Worm (Caenorhabditis elegans) whole organism, young adult: Measurements from ENCODE around the gene dohh-1.

Experiments
- B0261.1 ChIP-seq: sonication (generic microtip); optimal IDR thresholded peaks from 2 replicates; lab custom pipeline; 2016; ENCODE audit warnings: mild to moderate bottlenecking, missing genetic modification characterization, moderate library complexity, missing compliant biosample characterization
- C06A6.2 ChIP-seq: fragments of 200-800 bp; sonication (Bioruptor generic); conservative IDR thresholded peaks from 2 replicates; pipeline ENCODE4 v1.3.6; 2022; ENCODE audit warnings: missing genetic modification characterization, missing compliant biosample characterization
- C17E4.6 ChIP-seq: fragments of 200-800 bp; sonication (Bioruptor generic); IDR thresholded peaks from 2 replicates; pipeline ENCODE4 v1.3.6; 2022; ENCODE audit warnings: missing genetic modification reagents, missing genetic modification characterization, missing compliant biosample characterization
- D2030.7 ChIP-seq: fragments of 200-800 bp; sonication (Bioruptor generic); IDR thresholded peaks from 2 replicates; pipeline ENCODE4 v1.3.6; 2022; ENCODE audit warnings: missing genetic modification reagents, missing genetic modification characterization, missing compliant biosample characterization
- F10E7.11 ChIP-seq: sonication (generic microtip); optimal IDR thresholded peaks from 2 replicates; lab custom pipeline; 2017; ENCODE audit warnings: mild to moderate bottlenecking, missing genetic modification characterization, moderate library complexity, missing compliant biosample characterization
- F22D6.2 ChIP-seq: sonication (generic microtip); optimal IDR thresholded peaks from 2 replicates; lab custom pipeline; 2016; ENCODE audit warnings: mild to moderate bottlenecking, missing genetic modification characterization, missing compliant biosample characterization
- F23B12.7 ChIP-seq: sonication (generic microtip); optimal IDR thresholded peaks from 2 replicates; lab custom pipeline; 2017; ENCODE audit warnings: missing genetic modification characterization, mild to moderate bottlenecking, missing compliant biosample characterization, antibody characterized with exemption, moderate library complexity; ENCODE audit not compliant: insufficient read depth
- F37B4.10 ChIP-seq: fragments of 200-800 bp; sonication (Bioruptor generic); IDR thresholded peaks from 2 replicates; pipeline ENCODE4 v1.3.6; 2022; ENCODE audit warnings: missing genetic modification characterization, missing compliant biosample characterization
- F57A8.1 ChIP-seq: fragments of 200-800 bp; sonication (Bioruptor generic); optimal IDR thresholded peaks from 2 replicates; lab custom pipeline; 2018; ENCODE audit warnings: mild to moderate bottlenecking, missing genetic modification characterization, moderate library complexity, missing compliant biosample characterization
- F57C9.4 ChIP-seq: sonication (generic microtip); optimal IDR thresholded peaks from 2 replicates; lab custom pipeline; 2017; ENCODE audit warnings: mild to moderate bottlenecking, missing genetic modification characterization, missing compliant biosample characterization
- Y53F4B.3 ChIP-seq: fragments of 200-800 bp; sonication (Bioruptor generic); IDR thresholded peaks from 2 replicates; pipeline ENCODE4 v1.3.6; 2022; ENCODE audit warnings: missing genetic modification reagents, missing genetic modification characterization, missing compliant biosample characterization
- Y79H2A.3 ChIP-seq: fragments of 200-800 bp; sonication (Bioruptor generic); conservative IDR thresholded peaks from 2 replicates; pipeline ENCODE4 v1.3.6; 2022; ENCODE audit warnings: missing genetic modification reagents, missing genetic modification characterization, missing compliant biosample characterization
- Y95B8A.8 ChIP-seq: fragments of 200-800 bp; sonication (Bioruptor generic); IDR thresholded peaks from 2 replicates; pipeline ENCODE4 v1.3.6; 2022; ENCODE audit warnings: missing genetic modification reagents, missing genetic modification characterization, missing compliant biosample characterization
- ama-1 ChIP-seq, 3 experiments: fragments of 150-350 bp in 1 of 3; sonication (generic microtip) in 2 of 3; optimal IDR thresholded peaks; 2 replicates each; lab custom pipeline; 2014 to 2018; ENCODE audit warnings: missing biosample characterization in 2 of 3, missing genetic modification characterization in 2 of 3, missing genetic modification reagents in 2 of 3
- atf-7 ChIP-seq: sonication (generic microtip); optimal IDR thresholded peaks from 2 replicates; lab custom pipeline; 2017; ENCODE audit warnings: mild to moderate bottlenecking, missing genetic modification characterization, missing compliant biosample characterization
- attf-3 ChIP-seq: fragments of 200-800 bp; sonication (Bioruptor generic); conservative IDR thresholded peaks from 2 replicates; pipeline ENCODE4 v1.3.6; 2022; ENCODE audit warnings: missing genetic modification reagents, missing genetic modification characterization, missing compliant biosample characterization
- bed-1 ChIP-seq: fragments of 200-800 bp; sonication (Bioruptor generic); IDR thresholded peaks from 2 replicates; pipeline ENCODE4 v1.3.6; 2022; ENCODE audit warnings: missing genetic modification reagents, missing genetic modification characterization, missing compliant biosample characterization
- bed-2 ChIP-seq: fragments of 200-800 bp; sonication (Bioruptor generic); IDR thresholded peaks from 2 replicates; pipeline ENCODE4 v1.3.6; 2022; ENCODE audit warnings: missing genetic modification reagents, missing genetic modification characterization, missing compliant biosample characterization
- cebp-2 ChIP-seq: fragments of 200-800 bp; sonication (Bioruptor generic); IDR thresholded peaks from 2 replicates; pipeline ENCODE4 v1.3.6; 2022; ENCODE audit warnings: missing genetic modification characterization, missing compliant biosample characterization
- ceh-40 ChIP-seq: fragments of 200-800 bp; sonication (Bioruptor generic); IDR thresholded peaks from 2 replicates; pipeline ENCODE4 v1.3.6; 2022; ENCODE audit warnings: missing genetic modification characterization, missing compliant biosample characterization
- ceh-79 ChIP-seq: sonication (generic microtip); optimal IDR thresholded peaks from 2 replicates; lab custom pipeline; 2017; ENCODE audit warnings: mild to moderate bottlenecking, missing genetic modification characterization, missing compliant biosample characterization
- ceh-91 ChIP-seq: fragments of 200-800 bp; sonication (Bioruptor generic); IDR thresholded peaks from 2 replicates; pipeline ENCODE4 v1.3.6; 2022; ENCODE audit warnings: missing genetic modification reagents, missing genetic modification characterization, missing compliant biosample characterization
- dpff-1 ChIP-seq: sonication (generic microtip); optimal IDR thresholded peaks from 2 replicates; lab custom pipeline; 2017; ENCODE audit warnings: mild to moderate bottlenecking, missing genetic modification characterization, missing compliant biosample characterization
- ekl-4 ChIP-seq: fragments of 200-800 bp; sonication (Bioruptor generic); IDR thresholded peaks from 2 replicates; pipeline ENCODE4 v1.3.6; 2022; ENCODE audit warnings: missing genetic modification reagents, missing genetic modification characterization, missing compliant biosample characterization
- fkh-3 ChIP-seq: sonication (generic microtip); optimal IDR thresholded peaks from 2 replicates; lab custom pipeline; 2016; ENCODE audit warnings: mild to moderate bottlenecking, missing genetic modification characterization, missing compliant biosample characterization
- gei-17 ChIP-seq: fragments of 200-800 bp; sonication (Bioruptor generic); optimal IDR thresholded peaks from 2 replicates; lab custom pipeline; 2018; ENCODE audit warnings: mild to moderate bottlenecking, missing genetic modification characterization, missing compliant biosample characterization
- him-1 ChIP-seq: sonication (generic microtip); optimal IDR thresholded peaks from 2 replicates; lab custom pipeline; 2016; ENCODE audit warnings: missing genotype, missing genetic modification reagents, missing genetic modification characterization, missing compliant biosample characterization
- hlh-12 ChIP-seq: sonication (generic microtip); optimal IDR thresholded peaks from 2 replicates; lab custom pipeline; 2016; ENCODE audit warnings: missing genetic modification characterization, missing compliant biosample characterization
- hmg-20 ChIP-seq: fragments of 200-800 bp; sonication (Bioruptor generic); IDR thresholded peaks from 2 replicates; pipeline ENCODE4 v1.3.6; 2022; ENCODE audit warnings: missing genetic modification reagents, missing genetic modification characterization, missing compliant biosample characterization
- let-526 ChIP-seq: fragments of 200-800 bp; sonication (Bioruptor generic); IDR thresholded peaks from 2 replicates; pipeline ENCODE4 v1.3.6; 2022; ENCODE audit warnings: missing genetic modification reagents, missing genetic modification characterization, missing compliant biosample characterization
- lin-54 ChIP-seq: fragments of 200-800 bp; sonication (Bioruptor generic); optimal IDR thresholded peaks from 2 replicates; lab custom pipeline; 2018; ENCODE audit warnings: mild to moderate bottlenecking, missing genetic modification characterization, missing compliant biosample characterization
- madf-3 ChIP-seq: fragments of 200-800 bp; sonication (Bioruptor generic); IDR thresholded peaks from 2 replicates; pipeline ENCODE4 v1.3.6; 2022; ENCODE audit warnings: missing genetic modification reagents, missing genetic modification characterization, missing compliant biosample characterization
- madf-6 ChIP-seq: fragments of 200-800 bp; sonication (Bioruptor generic); IDR thresholded peaks from 2 replicates; pipeline ENCODE4 v1.3.6; 2022; ENCODE audit warnings: missing genetic modification reagents, missing genetic modification characterization, missing compliant biosample characterization
- nfya-1 ChIP-seq: sonication (generic microtip); optimal IDR thresholded peaks from 2 replicates; lab custom pipeline; 2017; ENCODE audit warnings: antibody characterized with exemption, missing compliant biosample characterization, missing genetic modification characterization, borderline replicate concordance; ENCODE audit not compliant: insufficient read depth
- nfya-2 ChIP-seq: fragments of 200-800 bp; sonication (Bioruptor generic); IDR thresholded peaks from 2 replicates; pipeline ENCODE4 v1.3.6; 2022; ENCODE audit warnings: missing genetic modification reagents, missing genetic modification characterization, missing compliant biosample characterization
- nhr-120 ChIP-seq: fragments of 200-800 bp; sonication (Bioruptor generic); IDR thresholded peaks from 2 replicates; pipeline ENCODE4 v1.3.6; 2022; ENCODE audit warnings: missing genetic modification characterization, missing compliant biosample characterization
- nhr-27 ChIP-seq: fragments of 200-800 bp; sonication (Bioruptor generic); optimal IDR thresholded peaks from 2 replicates; lab custom pipeline; 2018; ENCODE audit warnings: mild to moderate bottlenecking, missing genetic modification characterization, moderate library complexity, missing compliant biosample characterization
- nhr-80 ChIP-seq: sonication (generic microtip); optimal IDR thresholded peaks from 2 replicates; lab custom pipeline; 2016; ENCODE audit warnings: missing genetic modification characterization, missing compliant biosample characterization
- nhr-90 ChIP-seq: sonication (generic microtip); optimal IDR thresholded peaks from 2 replicates; lab custom pipeline; 2016; ENCODE audit warnings: missing genotype, mild to moderate bottlenecking, missing genetic modification characterization, missing compliant biosample characterization
- pbrm-1 ChIP-seq: fragments of 200-800 bp; sonication (Bioruptor generic); IDR thresholded peaks from 2 replicates; pipeline ENCODE4 v1.3.6; 2022; ENCODE audit warnings: missing genetic modification reagents, missing genetic modification characterization, missing compliant biosample characterization
- repo-1 ChIP-seq: sonication (generic microtip); optimal IDR thresholded peaks from 2 replicates; lab custom pipeline; 2017; ENCODE audit warnings: mild to moderate bottlenecking, missing genetic modification characterization, missing compliant biosample characterization
- sdz-38 ChIP-seq: sonication (generic microtip); optimal IDR thresholded peaks from 2 replicates; lab custom pipeline; 2016; ENCODE audit warnings: missing genotype, missing genetic modification characterization, missing compliant biosample characterization
- snpc-1.1 ChIP-seq: sonication (generic microtip); optimal IDR thresholded peaks from 2 replicates; lab custom pipeline; 2017; ENCODE audit warnings: missing genetic modification characterization, mild to moderate bottlenecking, missing compliant biosample characterization, antibody characterized with exemption, moderate library complexity, missing genotype, missing genetic modification reagents; ENCODE audit not compliant: insufficient read depth
- snpc-4 ChIP-seq, 5 experiments: fragments of 150-350 bp in 1 of 5; sonication (generic microtip) in 4 of 5; optimal IDR thresholded peaks; 2 replicates each; lab custom pipeline; 2014 to 2018; ENCODE audit warnings: missing genetic modification characterization in 5 of 5, missing biosample characterization in 3 of 5, antibody characterized with exemption in 2 of 5, mild to moderate bottlenecking in 2 of 5, missing compliant biosample characterization in 2 of 5, missing genotype in 2 of 5, moderate library complexity in 2 of 5, missing genetic modification reagents in 1 of 5
- tbx-9 ChIP-seq: sonication (generic microtip); optimal IDR thresholded peaks from 2 replicates; lab custom pipeline; 2016; ENCODE audit warnings: borderline replicate concordance, missing genetic modification characterization, inconsistent platforms, missing compliant biosample characterization
- unc-130 ChIP-seq: sonication (generic microtip); optimal IDR thresholded peaks from 2 replicates; lab custom pipeline; 2016; ENCODE audit warnings: missing genetic modification reagents, missing genetic modification characterization, missing compliant biosample characterization
- ztf-25 ChIP-seq: fragments of 200-800 bp; sonication (Bioruptor generic); IDR thresholded peaks from 2 replicates; pipeline ENCODE4 v1.3.6; 2022; ENCODE audit warnings: missing genetic modification reagents, missing genetic modification characterization, missing compliant biosample characterization

dohh-1 gene

DNA sequence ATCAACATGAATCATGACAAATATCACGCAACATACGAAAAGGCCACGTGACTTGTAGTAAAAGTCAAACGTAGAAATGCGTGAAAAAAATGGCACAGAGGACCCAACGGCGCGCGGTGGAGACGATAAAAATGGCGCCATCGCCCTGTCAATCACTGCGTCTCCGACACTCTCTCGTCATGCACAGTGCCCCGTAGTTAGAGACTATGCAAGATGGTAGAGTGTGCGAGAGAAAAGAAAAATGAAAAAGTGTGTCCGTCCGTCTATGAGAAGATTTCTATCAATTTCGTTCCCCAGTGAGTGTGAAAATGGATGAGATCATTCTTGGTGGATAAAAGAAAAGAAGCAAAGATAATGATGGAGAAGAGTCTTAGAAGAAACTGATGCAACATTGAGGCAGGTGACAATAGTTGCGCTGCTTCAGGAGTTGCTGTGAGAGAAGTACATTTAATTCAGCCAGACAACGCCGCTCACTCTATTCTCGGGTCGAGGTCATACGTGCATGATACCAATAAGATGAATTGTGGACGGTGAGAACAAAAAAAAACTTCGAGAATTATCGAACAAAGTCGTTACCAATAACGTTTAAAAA, 24.2 kb upstream of the dohh-1 start (continued):
- TF ChIP-seq him-1 (tag; lab: Kevin White, UChicago) (no peak), nhr-90 (tag; lab: Kevin White, UChicago) (peak; percentile 55), F57C9.4 (tag; lab: Kevin White, UChicago) (no peak), nhr-80 (tag; lab: Kevin White, UChicago) (peak; percentile 72), lin-54 (GFP tag; lab: Kevin White, UChicago) (peak; percentile 7), ama-1 (optimal IDR thresholded peaks at IDR 0.05; lab: Kevin White, UChicago) (peak; percentile 79), ama-1 (GFP tag; optimal IDR thresholded peaks at IDR 0.05; lab: Kevin White, UChicago) (no peak), F22D6.2 (tag; lab: Kevin White, UChicago) (no peak), bed-1 (GFP tag; lab: Robert Waterston, UW) (no peak), F23B12.7 (tag; lab: Kevin White, UChicago) (no peak), unc-130 (no peak), F10E7.11 (tag; lab: Kevin White, UChicago) (no peak), ceh-40 (GFP tag; lab: Robert Waterston, UW) (no peak), hlh-12 (tag; lab: Kevin White, UChicago) (no peak), C06A6.2 (GFP tag; lab: Robert Waterston, UW) (no peak; the same call in 1 of the 2 replicates), Y53F4B.3 (GFP tag; lab: Robert Waterston, UW) (no peak), madf-3 (GFP tag; lab: Robert Waterston, UW) (no peak), hmg-20 (GFP tag; lab: Robert Waterston, UW) (no peak), B0261.1 (tag; lab: Kevin White, UChicago) (no peak), atf-7 (tag; lab: Kevin White, UChicago) (peak; percentile 30), nhr-27 (tag; lab: Kevin White, UChicago) (no peak), nfya-1 (tag; lab: Kevin White, UChicago) (no peak), let-526 (0 out of 2 replicates have a peak, but pooled peaks have one; percentile 19), cebp-2 (no peak), F37B4.10 (GFP tag; lab: Robert Waterston, UW) (no peak), Y95B8A.8 (0 out of 2 replicates have a peak, but pooled peaks have one; percentile 36), tbx-9 (tag; lab: Kevin White, UChicago) (no peak), snpc-1.1 (tag; lab: Kevin White, UChicago) (no peak), ztf-25 (GFP tag; lab: Robert Waterston, UW) (no peak), D2030.7 (GFP tag; lab: Robert Waterston, UW) (no peak), C17E4.6 (GFP tag; lab: Robert Waterston, UW) (no peak), pbrm-1 (GFP tag; lab: Robert Waterston, UW) (peak; percentile 8; the same call in 1 of the 2 replicates), attf-3 (no peak), ceh-91 (no peak), Y79H2A.3 (GFP tag; lab: Robert Waterston, UW) (no peak), nfya-2 (GFP tag; lab: Robert Waterston, UW) (no peak), gei-17 (GFP tag; lab: Kevin White, UChicago) (peak; percentile 15), dpff-1 (tag; lab: Kevin White, UChicago) (no peak), sdz-38 (tag; lab: Kevin White, UChicago) (no peak), snpc-4 (GFP tag; optimal IDR thresholded peaks at IDR 0.05; lab: Kevin White, UChicago) (no peak), snpc-4 (tag; optimal IDR thresholded peaks at IDR 0.05; lab: Kevin White, UChicago) (peak in 2 of 4 experiments; percentile 36 to 68), F57A8.1 (no peak), madf-6 (no peak), ekl-4 (GFP tag; lab: Robert Waterston, UW) (peak; percentile 35; the same call in 1 of the 2 replicates), bed-2 (GFP tag; lab: Robert Waterston, UW) (no peak), nhr-120 (no peak), ceh-79 (tag; lab: Kevin White, UChicago) (no peak), repo-1 (tag; lab: Kevin White, UChicago) (no peak), fkh-3 (no peak)
